Fruit fly (Drosophila melanogaster): ENCODE measurements around the gene wake.
A peak's percentile ranks its signal among the peaks of the same experiment; 100 is the strongest.

The wake gene

dm6 chr3R:22690311-22690710 is 50.7 kb downstream of the wake start, which contains the start of the genes wfs1 and Nup133 (continued):
- peak; percentile 46 for TF ChIP-seq ewg (GFP tag; optimal IDR thresholded peaks at IDR 0.05)
- peak; percentile 45; the same call in 1 of the 2 replicates for TF ChIP-seq ssp (GFP tag; IDR thresholded peaks at IDR 0.05)
- peak; percentile 72 for TF ChIP-seq Xbp1 (GFP tag; optimal IDR thresholded peaks at IDR 0.05)
- TF ChIP-seq CG1832 (GFP tag; optimal IDR thresholded peaks at IDR 0.05): no peak
- TF ChIP-seq kni (GFP tag; optimal IDR thresholded peaks at IDR 0.05): no peak
- peak; percentile 58; the same call in 1 of the 3 replicates for TF ChIP-seq zen2 (GFP tag; IDR thresholded peaks at IDR 0.05; ENCODE audit: partially characterized antibody)
- no peak for TF ChIP-seq CG4854 (GFP tag; optimal IDR thresholded peaks at IDR 0.05)
- TF ChIP-seq Dref (GFP tag; IDR thresholded peaks at IDR 0.05): peak; percentile 80
- TF ChIP-seq sim (GFP tag; IDR thresholded peaks at IDR 0.05): no peak
- no peak for TF ChIP-seq sc (optimal IDR thresholded peaks at IDR 0.05)
- TF ChIP-seq sc (GFP tag; optimal IDR thresholded peaks at IDR 0.05): peak; percentile 36
- TF ChIP-seq Scr (GFP tag; IDR thresholded peaks at IDR 0.05; ENCODE audit: partially characterized antibody): peak; percentile 93
- no peak for TF ChIP-seq NC2β (GFP tag; optimal IDR thresholded peaks at IDR 0.05)
- no peak for TF ChIP-seq crc (GFP tag; optimal IDR thresholded peaks at IDR 0.05)
- peak; percentile 59; the same call in 1 of the 2 replicates for TF ChIP-seq CG2129 (GFP tag; IDR thresholded peaks at IDR 0.05; ENCODE audit: partially characterized antibody)
- TF ChIP-seq CG2120 (GFP tag; optimal IDR thresholded peaks at IDR 0.05): peak; percentile 53
- peak; percentile 60 for TF ChIP-seq Six4 (GFP tag; optimal IDR thresholded peaks at IDR 0.05)
- no peak for TF ChIP-seq dimm (GFP tag; IDR thresholded peaks at IDR 0.05)
- peak; percentile 87 for TF ChIP-seq dmrt11E (tag; optimal IDR thresholded peaks at IDR 0.05)
- no peak for TF ChIP-seq Ets97D (GFP tag; optimal IDR thresholded peaks at IDR 0.05)
- TF ChIP-seq BtbVII (GFP tag; optimal IDR thresholded peaks at IDR 0.05): peak; percentile 35
- TF ChIP-seq cas (GFP tag; IDR thresholded peaks at IDR 0.05): no peak
- peak; percentile 86 for TF ChIP-seq CG15601 (tag; optimal IDR thresholded peaks at IDR 0.05)
- TF ChIP-seq cato (GFP tag; optimal IDR thresholded peaks at IDR 0.05; ENCODE audit: borderline replicate concordance): peak; percentile 39
- no peak for TF ChIP-seq toy (GFP tag; IDR thresholded peaks at IDR 0.05)
- TF ChIP-seq CG12942 (GFP tag; optimal IDR thresholded peaks at IDR 0.05): peak; percentile 72
- TF ChIP-seq CoRest (tag; optimal IDR thresholded peaks at IDR 0.05): peak; percentile 91
- no peak for TF ChIP-seq dati (GFP tag; IDR thresholded peaks at IDR 0.05)
- peak; percentile 65; the same call in 2 of the 3 replicates for TF ChIP-seq zfh1 (GFP tag; IDR thresholded peaks at IDR 0.05)
- TF ChIP-seq tap (tag; optimal IDR thresholded peaks at IDR 0.05): peak; percentile 80
- no peak for TF ChIP-seq sima (GFP tag; optimal IDR thresholded peaks at IDR 0.05)
- TF ChIP-seq Dbx (GFP tag; IDR thresholded peaks at IDR 0.05): peak; percentile 76
- TF ChIP-seq CG34422 (GFP tag; IDR thresholded peaks at IDR 0.05): peak; percentile 63; the same call in 2 of the 3 replicates
- no peak for TF ChIP-seq Side (GFP tag; optimal IDR thresholded peaks at IDR 0.05)
- no peak for TF ChIP-seq MESR4 (GFP tag; optimal IDR thresholded peaks at IDR 0.05)
- peak; percentile 76 for TF ChIP-seq az2 (GFP tag; optimal IDR thresholded peaks at IDR 0.05)
- peak; percentile 79 for TF ChIP-seq CG14014 (GFP tag; IDR thresholded peaks at IDR 0.05)
- no peak for TF ChIP-seq CG7745 (tag; optimal IDR thresholded peaks at IDR 0.05)
- TF ChIP-seq chn (GFP tag; optimal IDR thresholded peaks at IDR 0.05): peak; percentile 9
- TF ChIP-seq pnt (GFP tag; optimal IDR thresholded peaks at IDR 0.05): no peak
- no peak for TF ChIP-seq CG14441 (GFP tag; IDR thresholded peaks at IDR 0.05)
- TF ChIP-seq row (GFP tag; IDR thresholded peaks at IDR 0.05): peak; percentile 94
- TF ChIP-seq klu (GFP tag; IDR thresholded peaks at IDR 0.05): peak; percentile 19; the same call in 1 of the 2 replicates
- no peak for TF ChIP-seq Kr (GFP tag; optimal IDR thresholded peaks at IDR 0.05)
- no peak for TF ChIP-seq lbe (GFP tag; optimal IDR thresholded peaks at IDR 0.05)
- no peak for TF ChIP-seq CG5180 (GFP tag; optimal IDR thresholded peaks at IDR 0.05)
- no peak for TF ChIP-seq Antp (GFP tag; optimal IDR thresholded peaks at IDR 0.05)
- peak; percentile 68 for TF ChIP-seq CG4424 (GFP tag; optimal IDR thresholded peaks at IDR 0.05)
- TF ChIP-seq tup (GFP tag; optimal IDR thresholded peaks at IDR 0.05): no peak
- TF ChIP-seq CG15479 (GFP tag; optimal IDR thresholded peaks at IDR 0.05): peak; percentile 86
- no peak for TF ChIP-seq Eip74EF (GFP tag; optimal IDR thresholded peaks at IDR 0.05)
